Fruit fly (Drosophila melanogaster): ENCODE data around the gene m.

m gene

dm6 chrX:11715937-11716730, 37.9 kb upstream of the m start (continued):
- TF ChIP-seq CG7556 (GFP tag; optimal IDR thresholded peaks at IDR 0.05): peak; percentile 89
- no peak for TF ChIP-seq Dip2 (GFP tag; IDR thresholded peaks at IDR 0.05)
- TF ChIP-seq crc (GFP tag; optimal IDR thresholded peaks at IDR 0.05): peak; percentile 71
- TF ChIP-seq lab (GFP tag; optimal IDR thresholded peaks at IDR 0.05): peak; percentile 91
- peak; percentile 74 for TF ChIP-seq CG30431 (GFP tag; optimal IDR thresholded peaks at IDR 0.05)
- TF ChIP-seq h (optimal IDR thresholded peaks at IDR 0.05): no peak
- TF ChIP-seq crp (GFP tag; optimal IDR thresholded peaks at IDR 0.05): no peak
- TF ChIP-seq Doc2 (GFP tag; IDR thresholded peaks at IDR 0.05): peak; percentile 53
- TF ChIP-seq exex (tag; optimal IDR thresholded peaks at IDR 0.05): peak; percentile 68
- peak; percentile 87 for TF ChIP-seq Bteb2 (GFP tag; optimal IDR thresholded peaks at IDR 0.05)
- peak; percentile 82 for TF ChIP-seq sob (GFP tag; IDR thresholded peaks at IDR 0.05)
- TF ChIP-seq B-H2 (GFP tag; optimal IDR thresholded peaks at IDR 0.05): peak; percentile 34
- peak; percentile 61 for TF ChIP-seq CG10366 (GFP tag; IDR thresholded peaks at IDR 0.05)

- peak; percentile 67 for TF ChIP-seq Ets97D (GFP tag; optimal IDR thresholded peaks at IDR 0.05)
- peak; percentile 15 for TF ChIP-seq CG9797 (GFP tag; optimal IDR thresholded peaks at IDR 0.05)
- peak; percentile 66 for TF ChIP-seq Dref (GFP tag; IDR thresholded peaks at IDR 0.05)
- peak in 1 of 2 experiments; percentile 18 for TF ChIP-seq dpn (GFP tag; optimal IDR thresholded peaks at IDR 0.05)
- TF ChIP-seq Sin3A (optimal IDR thresholded peaks at IDR 0.05): peak; percentile 44
- TF ChIP-seq Dll (GFP tag; IDR thresholded peaks at IDR 0.05; ENCODE audit: partially characterized antibody): peak; percentile 76; the same call in 3 of the 4 replicates
- no peak for TF ChIP-seq CG11456 (GFP tag; IDR thresholded peaks at IDR 0.05)
- TF ChIP-seq CG15514 (GFP tag; optimal IDR thresholded peaks at IDR 0.05): peak; percentile 77
- 0 out of 2 replicates have a peak, but pooled peaks have one; percentile 38 for TF ChIP-seq Ptx1 (GFP tag; IDR thresholded peaks at IDR 0.05)
- TF ChIP-seq CG11504 (tag; optimal IDR thresholded peaks at IDR 0.05): no peak
- no peak for TF ChIP-seq hkb (optimal IDR thresholded peaks at IDR 0.05)
- TF ChIP-seq hkb (GFP tag; IDR thresholded peaks at IDR 0.05): peak; percentile 50; the same call in 1 of the 2 replicates
- TF ChIP-seq trem (tag; optimal IDR thresholded peaks at IDR 0.05): peak; percentile 53
- 0 out of 2 replicates have a peak, but pooled peaks have one; percentile 13 for TF ChIP-seq chm (GFP tag; IDR thresholded peaks at IDR 0.05)
- TF ChIP-seq CG10267 (tag; optimal IDR thresholded peaks at IDR 0.05): peak; percentile 50
- TF ChIP-seq hth (optimal IDR thresholded peaks at IDR 0.05): no peak
- TF ChIP-seq Asciz (GFP tag; optimal IDR thresholded peaks at IDR 0.05): peak; percentile 3
- TF ChIP-seq CG12391 (tag; optimal IDR thresholded peaks at IDR 0.05): peak; percentile 71
- no peak for TF ChIP-seq ATbp (GFP tag; optimal IDR thresholded peaks at IDR 0.05)
- TF ChIP-seq phol (tag; optimal IDR thresholded peaks at IDR 0.05): peak; percentile 27
- no peak for TF ChIP-seq CG14014 (GFP tag; IDR thresholded peaks at IDR 0.05)
- peak; percentile 7 for TF ChIP-seq Blimp-1 (GFP tag; optimal IDR thresholded peaks at IDR 0.05)
- TF ChIP-seq Eip74EF (GFP tag; optimal IDR thresholded peaks at IDR 0.05): no peak
- no peak for TF ChIP-seq CG10274 (GFP tag; optimal IDR thresholded peaks at IDR 0.05)
- peak; percentile 71 for TF ChIP-seq CG14710 (tag; optimal IDR thresholded peaks at IDR 0.05)
- TF ChIP-seq Meics (GFP tag; optimal IDR thresholded peaks at IDR 0.05): no peak
- 0 out of 2 replicates have a peak, but pooled peaks have one; percentile 3 for TF ChIP-seq slbo (GFP tag; IDR thresholded peaks at IDR 0.05)
- TF ChIP-seq ara (GFP tag; IDR thresholded peaks at IDR 0.05): no peak
- TF ChIP-seq pzg (GFP tag; optimal IDR thresholded peaks at IDR 0.05): peak; percentile 67
- peak; percentile 4 for TF ChIP-seq CG1603 (tag; optimal IDR thresholded peaks at IDR 0.05)
- peak; percentile 11 for TF ChIP-seq Xbp1 (GFP tag; optimal IDR thresholded peaks at IDR 0.05)
- TF ChIP-seq Max (GFP tag; optimal IDR thresholded peaks at IDR 0.05): peak; percentile 20
- TF ChIP-seq CG7357 (GFP tag; IDR thresholded peaks at IDR 0.05): no peak
- peak; percentile 70; the same call in 1 of the 2 replicates for TF ChIP-seq sna (GFP tag; IDR thresholded peaks at IDR 0.05; ENCODE audit: partially characterized antibody)
- TF ChIP-seq Sry-δ (GFP tag; optimal IDR thresholded peaks at IDR 0.05): peak; percentile 57
Measured at dm6 chrX:11716731-11717326, 37.2 kb upstream of the m start, which contains the start of gene prtp. Gene prtp, plus strand, starts transcription at chrX:11716756.
